Worm (Caenorhabditis elegans): ENCODE measurements around the gene T03F7.7.

ce11 chrV:11304879-11305278 is 6.3 kb upstream of the T03F7.7 start, which contains the start of gene srh-45:
- TF ChIP-seq sem-4 (tag; optimal IDR thresholded peaks at IDR 0.05) (no peak), lin-13 (GFP tag; optimal IDR thresholded peaks at IDR 0.05) (no peak), skn-1 (tag; optimal IDR thresholded peaks at IDR 0.05) (no peak), mab-5 (tag; optimal IDR thresholded peaks at IDR 0.05) (no peak), egl-27 (tag; optimal IDR thresholded peaks at IDR 0.05) (no peak), ztf-1 (GFP tag; conservative IDR thresholded peaks at IDR 0.05) (no peak), unc-39 (tag; optimal IDR thresholded peaks at IDR 0.05) (no peak), lin-39 (tag; optimal IDR thresholded peaks at IDR 0.05) (no peak), C34F6.9 (tag; optimal IDR thresholded peaks at IDR 0.05) (no peak), nhr-129 (tag; optimal IDR thresholded peaks at IDR 0.05) (no peak), elt-3 (tag; optimal IDR thresholded peaks at IDR 0.05) (no peak), crh-2 (tag; optimal IDR thresholded peaks at IDR 0.05) (no peak), nhr-6 (tag; optimal IDR thresholded peaks at IDR 0.05) (no peak), sma-9 (GFP tag; optimal IDR thresholded peaks at IDR 0.05) (no peak), sma-9 (tag; optimal IDR thresholded peaks at IDR 0.05) (no peak)
